Worm (Caenorhabditis elegans) whole organism, L3 larva: ENCODE measurements around the gene fkh-3.

ENCODE experiments used
- ZK546.5 ChIP-seq: sonication (generic microtip); optimal IDR thresholded peaks from 2 replicates; lab custom pipeline; 2017; ENCODE audit warnings: missing biosample characterization, missing genetic modification characterization
- ceh-82 ChIP-seq: fragments of 150-350 bp; optimal IDR thresholded peaks from 2 replicates; lab custom pipeline; 2014; ENCODE audit warnings: missing biosample characterization, missing genetic modification characterization
- elt-1 ChIP-seq: fragments of 150-350 bp; optimal IDR thresholded peaks from 2 replicates; lab custom pipeline; 2014; ENCODE audit warnings: missing biosample characterization, missing genetic modification characterization
- fkh-10 ChIP-seq: sonication (generic microtip); optimal IDR thresholded peaks from 2 replicates; lab custom pipeline; 2017; ENCODE audit warnings: missing biosample characterization, missing genetic modification reagents, missing genetic modification characterization
- lin-39 ChIP-seq: fragments of 150-350 bp; optimal IDR thresholded peaks from 2 replicates; lab custom pipeline; 2018; ENCODE audit warnings: missing biosample characterization, missing genetic modification reagents, missing genetic modification characterization
- lsy-12 ChIP-seq: sonication (generic microtip); optimal IDR thresholded peaks from 2 replicates; lab custom pipeline; 2016; ENCODE audit warnings: mild to moderate bottlenecking, missing genetic modification characterization, missing compliant biosample characterization
- nfya-1 ChIP-seq: sonication (generic microtip); optimal IDR thresholded peaks from 2 replicates; lab custom pipeline; 2017; ENCODE audit warnings: missing genetic modification characterization, mild to moderate bottlenecking, missing compliant biosample characterization, antibody characterized with exemption, moderate library complexity; ENCODE audit not compliant: insufficient read depth
- nhr-12 ChIP-seq: fragments of 150-350 bp; optimal IDR thresholded peaks from 2 replicates; lab custom pipeline; 2014; ENCODE audit warnings: missing biosample characterization, missing genetic modification characterization
- nhr-237 ChIP-seq: fragments of 150-350 bp; optimal IDR thresholded peaks from 2 replicates; lab custom pipeline; 2014; ENCODE audit warnings: missing biosample characterization, missing genetic modification characterization
- nhr-28 ChIP-seq: fragments of 150-350 bp; optimal IDR thresholded peaks from 2 replicates; lab custom pipeline; 2014; ENCODE audit warnings: missing biosample characterization, missing genetic modification characterization
- pha-4 ChIP-seq: fragments of 150-350 bp; optimal IDR thresholded peaks from 2 replicates; lab custom pipeline; 2014; ENCODE audit warnings: missing biosample characterization, missing genetic modification reagents, missing genetic modification characterization
- pqm-1 ChIP-seq: fragments of 150-350 bp; optimal IDR thresholded peaks from 2 replicates; lab custom pipeline; 2017; ENCODE audit warnings: missing biosample characterization, missing genetic modification characterization, inconsistent platforms
- ztf-11 ChIP-seq: fragments of 150-350 bp; optimal IDR thresholded peaks from 2 replicates; lab custom pipeline; 2014; ENCODE audit warnings: missing biosample characterization, missing genetic modification characterization
- ztf-4 ChIP-seq: fragments of 150-350 bp; optimal IDR thresholded peaks from 2 replicates; lab custom pipeline; 2014; ENCODE audit warnings: missing biosample characterization, missing genetic modification characterization

fkh-3 gene

ce11 chrX:13376851-13377250 lies 46.4 kb downstream of the fkh-3 start, which contains the start of the genes C49F8.14 and gem-1:
C49F8.14 (minus strand) TSS chrX:13376949.
gem-1 (minus strand) TSS chrX:13376992.
- TF ChIP-seq lin-39 (tag; lab: Kevin White, UChicago): no peak
- TF ChIP-seq elt-1 (tag; lab: Kevin White, UChicago): no peak
- TF ChIP-seq ZK546.5 (tag; lab: Kevin White, UChicago): no peak
- no peak for TF ChIP-seq ztf-4

DNA sequence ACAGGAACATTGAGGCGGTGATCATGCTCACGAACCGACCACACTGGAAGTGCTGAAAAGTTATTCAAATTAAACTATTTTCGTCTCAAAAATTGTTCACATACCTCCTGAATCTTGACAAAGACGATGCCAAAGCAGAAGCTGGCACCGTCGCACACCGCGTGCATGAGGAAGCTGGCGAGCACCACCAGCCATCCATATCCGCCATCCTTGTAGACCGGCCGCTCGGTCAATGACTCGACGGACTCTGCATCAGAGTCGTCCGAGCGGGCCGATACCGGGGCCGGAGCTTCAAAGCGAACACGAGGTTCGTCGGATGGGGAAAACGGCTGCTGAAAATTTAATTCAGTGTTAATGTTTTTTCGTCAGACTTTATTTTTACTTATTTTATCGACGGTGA lies 47.1 kb downstream of the fkh-3 start:
- no peak for TF ChIP-seq ceh-82
- no peak for TF ChIP-seq pqm-1 (tag; lab: Kevin White, UChicago)
- TF ChIP-seq pha-4 (tag; lab: Kevin White, UChicago): no peak
- no peak for TF ChIP-seq elt-1 (tag; lab: Kevin White, UChicago)
- TF ChIP-seq ztf-11 (tag; lab: Kevin White, UChicago): no peak
- no peak for TF ChIP-seq nfya-1
- no peak for TF ChIP-seq fkh-10
- TF ChIP-seq nhr-12 (tag; lab: Kevin White, UChicago): no peak
- no peak for TF ChIP-seq nhr-237 (tag; lab: Kevin White, UChicago)
- no peak for TF ChIP-seq ztf-4
- TF ChIP-seq nhr-28 (tag; lab: Kevin White, UChicago): no peak
- TF ChIP-seq lsy-12 (tag; lab: Kevin White, UChicago): no peak
